Worm (Caenorhabditis elegans): ENCODE results near the gene srj-27.
A peak's percentile ranks its signal among the peaks of the same experiment; 100 is the strongest.
"Not testable (repeated sequence)": the region's sequence is repeated elsewhere in the genome, so short reads cannot be mapped to it uniquely, and the experiment has no call there.

The srj-27 gene

ce11 chrV:15109260-15109659 is 18.1 kb downstream of the srj-27 start, which contains the start of gene Y75B12A.2:
Gene Y75B12A.2 (plus strand): TSS chrV:15109560.
- TF ChIP-seq mab-5 (tag; optimal IDR thresholded peaks at IDR 0.05) (no peak), snpc-4 (tag; optimal IDR thresholded peaks at IDR 0.05) (no peak), unc-120 (tag; optimal IDR thresholded peaks at IDR 0.05; ENCODE audit: poor library complexity, severe bottlenecking) (no peak), lin-13 (tag; optimal IDR thresholded peaks at IDR 0.05) (no peak), mep-1 (tag; optimal IDR thresholded peaks at IDR 0.05) (no peak)

ce11 chrV:15105893-15106598 is 21.3 kb downstream of the srj-27 start, which contains the start of gene C01G10.14:
Gene C01G10.14 (minus strand): TSS chrV:15105943.
- TF ChIP-seq elt-1 (tag; optimal IDR thresholded peaks at IDR 0.05; ENCODE audit: borderline replicate concordance, insufficient read depth); snpc-4 (tag; optimal IDR thresholded peaks at IDR 0.05); nhr-76 (tag; optimal IDR thresholded peaks at IDR 0.05): not testable (repeated sequence)

- TF ChIP-seq nhr-237 (tag; optimal IDR thresholded peaks at IDR 0.05) (no peak), elt-1 (tag; optimal IDR thresholded peaks at IDR 0.05; ENCODE audit: borderline replicate concordance, insufficient read depth) (peak; percentile 7), nhr-2 (tag; optimal IDR thresholded peaks at IDR 0.05) (no peak)
These were observed 27.9 kb downstream of the srj-27 start, which contains the start of gene C01G10.1 for ce11 chrV:15099447-15099846. Gene C01G10.1 (plus strand): TSS chrV:15099747.

- no peak for TF ChIP-seq drap-1 (GFP tag; optimal IDR thresholded peaks at IDR 0.05)
- TF ChIP-seq hlh-1 (tag; optimal IDR thresholded peaks at IDR 0.05), result no peak
- no peak for TF ChIP-seq mep-1 (tag; optimal IDR thresholded peaks at IDR 0.05)
These were observed 32.6 kb downstream of the srj-27 start, which contains the start of gene srx-78 for ce11 chrV:15094749-15095148. Gene srx-78 (plus strand): TSS chrV:15095049.

- no peak for TF ChIP-seq ces-1 (GFP tag; optimal IDR thresholded peaks at IDR 0.05)
These were observed 34.6 kb downstream of the srj-27 start, which contains the start of gene txt-12 for ce11 chrV:15092666-15093065. Gene txt-12 (plus strand): TSS chrV:15092966.

ce11 chrV:15090457-15090856 is 36.9 kb downstream of the srj-27 start, which contains the start of gene C01G10.17:
Gene C01G10.17 (plus strand): TSS chrV:15090757.
- TF ChIP-seq lin-13 (tag; optimal IDR thresholded peaks at IDR 0.05) (no peak), bed-3 (GFP tag; optimal IDR thresholded peaks at IDR 0.05) (no peak), unc-120 (tag; optimal IDR thresholded peaks at IDR 0.05; ENCODE audit: poor library complexity, severe bottlenecking) (no peak), tbx-8 (GFP tag; optimal IDR thresholded peaks at IDR 0.05) (no peak), pha-4 (tag; optimal IDR thresholded peaks at IDR 0.05) (no peak), ceh-39 (tag; optimal IDR thresholded peaks at IDR 0.05) (no peak), unc-39 (tag; optimal IDR thresholded peaks at IDR 0.05) (no peak), nhr-12 (tag; optimal IDR thresholded peaks at IDR 0.05) (no peak), drap-1 (GFP tag; optimal IDR thresholded peaks at IDR 0.05) (no peak), lsy-2 (tag; optimal IDR thresholded peaks at IDR 0.05) (no peak), nhr-76 (tag; optimal IDR thresholded peaks at IDR 0.05) (no peak), ztf-11 (tag; optimal IDR thresholded peaks at IDR 0.05) (no peak), ceh-83 (GFP tag; optimal IDR thresholded peaks at IDR 0.05) (no peak)

- no peak for TF ChIP-seq flh-1 (GFP tag; optimal IDR thresholded peaks at IDR 0.05)
- no peak for TF ChIP-seq mep-1 (tag; optimal IDR thresholded peaks at IDR 0.05)
- no peak for TF ChIP-seq blmp-1 (tag; optimal IDR thresholded peaks at IDR 0.05)
- no peak for TF ChIP-seq ceh-83 (GFP tag; optimal IDR thresholded peaks at IDR 0.05)
- no peak for TF ChIP-seq nhr-12 (tag; optimal IDR thresholded peaks at IDR 0.05)
- TF ChIP-seq nhr-2 (tag; optimal IDR thresholded peaks at IDR 0.05), result no peak
- TF ChIP-seq M03D4.4 (tag; optimal IDR thresholded peaks at IDR 0.05), result no peak
- TF ChIP-seq hlh-1 (tag; optimal IDR thresholded peaks at IDR 0.05), result no peak
- TF ChIP-seq bed-3 (GFP tag; optimal IDR thresholded peaks at IDR 0.05), result no peak
- TF ChIP-seq unc-39 (tag; optimal IDR thresholded peaks at IDR 0.05), result no peak
- no peak for TF ChIP-seq drap-1 (GFP tag; optimal IDR thresholded peaks at IDR 0.05)
- TF ChIP-seq nhr-76 (tag; optimal IDR thresholded peaks at IDR 0.05), result no peak
- TF ChIP-seq nhr-237 (tag; optimal IDR thresholded peaks at IDR 0.05), result no peak
- TF ChIP-seq ces-1 (GFP tag; optimal IDR thresholded peaks at IDR 0.05), result no peak
- TF ChIP-seq sem-2 (GFP tag; optimal IDR thresholded peaks at IDR 0.05), result no peak
- no peak for TF ChIP-seq lin-32 (GFP tag; optimal IDR thresholded peaks at IDR 0.05)
These were observed 37.9 kb downstream of the srj-27 start, which contains the start of the genes C01G10.5 and C01G10.4 for ce11 chrV:15089438-15089837. Gene C01G10.5 (minus strand): TSS chrV:15089538. Gene C01G10.4 (plus strand): TSS chrV:15089740.

All from whole organism, mixed stage, embryonic.